Worm (Caenorhabditis elegans): ENCODE results near the gene srh-213.

ce11 chrV:3546517-3546916 is 48.3 kb downstream of the srh-213 start, which contains the start of gene srbc-68:
- TF ChIP-seq hlh-1 (tag; optimal IDR thresholded peaks at IDR 0.05) = no peak
- no peak for TF ChIP-seq unc-62 (GFP tag; optimal IDR thresholded peaks at IDR 0.05)
- no peak for TF ChIP-seq drap-1 (GFP tag; optimal IDR thresholded peaks at IDR 0.05)
- TF ChIP-seq nhr-28 (tag; optimal IDR thresholded peaks at IDR 0.05) = no peak
- TF ChIP-seq mep-1 (tag; optimal IDR thresholded peaks at IDR 0.05) = no peak
- no peak for TF ChIP-seq nhr-237 (tag; optimal IDR thresholded peaks at IDR 0.05)
- TF ChIP-seq blmp-1 (tag; optimal IDR thresholded peaks at IDR 0.05) = no peak
- TF ChIP-seq unc-39 (tag; optimal IDR thresholded peaks at IDR 0.05) = no peak
- no peak for TF ChIP-seq lsy-2 (tag; optimal IDR thresholded peaks at IDR 0.05)
- TF ChIP-seq unc-120 (tag; optimal IDR thresholded peaks at IDR 0.05; ENCODE audit: poor library complexity, severe bottlenecking) = no peak
- TF ChIP-seq elt-3 (tag; optimal IDR thresholded peaks at IDR 0.05) = no peak
- TF ChIP-seq nhr-76 (tag; optimal IDR thresholded peaks at IDR 0.05) = no peak
- TF ChIP-seq ztf-11 (tag; optimal IDR thresholded peaks at IDR 0.05) = no peak
- no peak for TF ChIP-seq mls-2 (tag; optimal IDR thresholded peaks at IDR 0.05)

All from whole organism, mixed stage, embryonic.